Worm (Caenorhabditis elegans): ENCODE data around the gene T22F7.3.

DNA sequence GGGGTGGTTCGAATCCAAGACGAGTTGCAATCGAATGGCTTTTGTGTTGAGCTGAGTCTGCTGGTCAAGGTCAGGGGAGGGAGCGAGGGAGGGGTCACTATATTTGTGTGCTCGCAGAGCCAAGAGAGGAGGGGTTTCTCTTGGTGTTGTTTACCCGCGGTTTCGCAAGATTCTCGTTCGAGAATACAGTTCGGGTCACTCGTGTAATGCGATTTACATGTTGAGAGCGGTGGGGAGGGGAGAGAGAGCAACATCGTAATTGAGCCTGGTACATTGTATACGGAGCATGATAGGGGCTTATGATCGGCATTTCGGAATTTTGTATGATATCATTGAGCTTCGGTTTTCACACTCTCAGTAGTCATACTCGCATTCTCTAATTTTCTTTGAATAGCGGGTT lies 11.7 kb downstream of the T22F7.3 start, which contains the start of gene F30H5.3:
- TF ChIP-seq nhr-11 (tag; optimal IDR thresholded peaks at IDR 0.05) (no peak), che-1 (tag; optimal IDR thresholded peaks at IDR 0.05) (no peak), rnt-1 (tag; optimal IDR thresholded peaks at IDR 0.05) (no peak), pat-9 (tag; optimal IDR thresholded peaks at IDR 0.05) (no peak), zip-5 (tag; optimal IDR thresholded peaks at IDR 0.05) (no peak), T23F11.4 (GFP tag; optimal IDR thresholded peaks at IDR 0.05) (no peak), sox-4 (tag; optimal IDR thresholded peaks at IDR 0.05) (no peak), eyg-1 (tag; optimal IDR thresholded peaks at IDR 0.05) (no peak), pag-3 (tag; optimal IDR thresholded peaks at IDR 0.05; ENCODE audit: borderline replicate concordance) (no peak), sdc-2 (tag; optimal IDR thresholded peaks at IDR 0.05) (no peak)

Data from whole organism, late embryonic.